Worm (Caenorhabditis elegans): Measurements from ENCODE around the gene ilcr-2.

ce11 chrII:5527841-5528240, 52.8 kb downstream of the ilcr-2 start, which contains the start of gene ZK177.1:
- TF ChIP-seq aly-2 (tag; optimal IDR thresholded peaks at IDR 0.05) (no peak), nhr-6 (tag; optimal IDR thresholded peaks at IDR 0.05) (no peak), lin-39 (tag; optimal IDR thresholded peaks at IDR 0.05) (no peak), nhr-11 (tag; optimal IDR thresholded peaks at IDR 0.05) (no peak), unc-62 (GFP tag; optimal IDR thresholded peaks at IDR 0.05) (no peak), elt-1 (tag; optimal IDR thresholded peaks at IDR 0.05) (no peak), ztf-11 (tag; optimal IDR thresholded peaks at IDR 0.05) (no peak), ceh-82 (tag; optimal IDR thresholded peaks at IDR 0.05) (no peak), ztf-4 (tag; optimal IDR thresholded peaks at IDR 0.05) (no peak), mdl-1 (tag; optimal IDR thresholded peaks at IDR 0.05) (no peak), skn-1 (tag; optimal IDR thresholded peaks at IDR 0.05) (no peak)
